Worm (Caenorhabditis elegans) whole organism, L4/young adult: ENCODE results near the gene dab-1.
A peak's percentile ranks its signal among the peaks of the same experiment; 100 is the strongest.

Source experiments
- W03F9.2 ChIP-seq: fragments of 150-350 bp; optimal IDR thresholded peaks from 2 replicates; lab custom pipeline; 2014; ENCODE audit warnings: missing biosample characterization, missing genetic modification characterization
- dao-5 ChIP-seq: sonication (generic microtip); optimal IDR thresholded peaks from 2 replicates; lab custom pipeline; 2016; ENCODE audit warnings: missing genotype, missing genetic modification characterization, moderate library complexity, missing compliant biosample characterization
- him-1 ChIP-seq: sonication (generic microtip); optimal IDR thresholded peaks from 2 replicates; lab custom pipeline; 2016; ENCODE audit warnings: missing genotype, missing genetic modification reagents, missing genetic modification characterization, missing compliant biosample characterization

The dab-1 gene

DNA sequence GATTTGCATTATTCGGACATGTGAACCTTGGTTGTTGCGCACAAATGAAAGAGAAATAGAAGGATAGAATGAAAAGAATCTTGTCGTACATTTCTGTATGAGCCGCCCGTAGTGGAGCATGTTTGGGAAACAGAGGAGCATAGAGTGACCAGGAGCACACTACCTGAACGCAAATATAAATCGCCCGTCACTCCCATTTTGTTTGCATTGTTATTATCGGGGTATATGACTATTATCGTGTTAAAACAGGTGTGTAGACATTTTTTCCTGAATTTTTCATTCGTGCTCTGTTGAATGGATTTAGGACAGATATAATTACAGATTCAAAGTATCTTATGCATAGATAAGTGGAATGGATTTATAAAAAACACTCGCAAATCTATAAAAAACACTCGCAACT is 47.2 kb downstream of the dab-1 start, which contains the start of gene K01C8.2:
TSS of gene K01C8.2 (minus strand) at position 101 of the 400 bp plus-strand sequence.
- no peak for TF ChIP-seq dao-5 (tag; lab: Kevin White, UChicago)
- no peak for TF ChIP-seq him-1 (tag; lab: Kevin White, UChicago)
- no peak for TF ChIP-seq W03F9.2 (tag; lab: Kevin White, UChicago)

DNA sequence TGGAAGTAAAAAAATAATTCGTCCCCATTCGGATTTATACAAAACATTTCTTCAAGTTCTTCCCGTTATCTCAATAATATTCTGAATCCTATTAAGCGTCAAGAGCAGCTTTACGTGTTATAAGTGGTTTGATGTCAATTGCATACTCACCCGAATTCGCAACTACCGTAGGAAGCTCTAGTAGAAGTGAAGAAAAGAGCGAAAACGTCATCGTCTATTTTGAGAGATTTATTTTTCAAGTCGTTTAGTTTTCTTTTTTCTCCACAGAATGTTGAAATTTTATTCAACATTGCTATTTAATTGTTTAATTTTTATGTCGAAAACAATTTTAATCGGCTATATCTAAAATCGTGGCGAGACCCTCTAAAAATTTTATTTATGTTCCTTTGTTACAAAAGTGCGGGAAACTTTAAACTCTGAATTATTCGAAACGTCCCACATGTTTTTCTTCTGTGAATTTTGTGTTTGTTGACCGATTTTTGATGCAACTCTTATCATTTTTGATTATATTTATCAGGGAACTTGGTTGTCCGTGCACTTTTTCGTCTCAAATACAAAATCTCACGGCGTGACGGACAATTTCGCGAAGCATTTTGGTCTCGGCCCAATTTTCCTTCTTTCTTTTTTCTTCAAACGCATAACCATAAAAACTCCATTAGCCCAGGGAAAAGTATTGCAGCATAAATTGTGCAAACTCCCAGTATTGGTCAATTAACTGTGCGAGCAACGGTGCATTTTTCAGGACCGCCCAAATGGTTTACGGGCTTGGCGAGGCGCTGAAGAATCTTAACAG is 47.9 kb downstream of the dab-1 start, which contains the start of gene tdc-1:
TSS of gene tdc-1 (plus strand) at position 743 of the 793 bp plus-strand sequence.
- no peak for TF ChIP-seq him-1 (tag; lab: Kevin White, UChicago)
- no peak for TF ChIP-seq W03F9.2 (tag; lab: Kevin White, UChicago)
- no peak for TF ChIP-seq dao-5 (tag; lab: Kevin White, UChicago)

DNA sequence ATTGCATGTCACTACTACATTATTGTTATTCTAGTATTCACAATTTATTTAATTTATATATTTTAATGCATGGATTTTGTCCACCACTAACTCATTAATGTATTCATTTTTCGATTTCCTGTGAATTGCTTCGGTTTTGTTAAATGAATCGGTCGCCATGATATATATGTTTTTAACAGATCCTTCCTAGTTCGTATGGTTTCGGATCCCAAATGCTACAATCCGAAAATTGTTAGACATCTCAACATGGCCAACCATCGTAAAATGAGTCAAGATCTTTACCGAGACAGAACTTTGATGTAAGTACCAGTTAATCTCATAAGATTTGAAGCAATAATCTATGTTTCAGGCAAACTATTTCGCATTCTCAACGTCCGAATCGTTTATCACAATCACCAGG is 50.9 kb downstream of the dab-1 start:
- TF ChIP-seq dao-5 (tag; lab: Kevin White, UChicago) (no peak), W03F9.2 (tag; lab: Kevin White, UChicago) (no peak), him-1 (tag; lab: Kevin White, UChicago) (no peak)

ce11 chrII:8276057-8276456 is 53.9 kb downstream of the dab-1 start, which contains the start of the genes gei-14 and slc-25A32:
gei-14 (minus strand) TSS chrII:8276231.
slc-25A32 (plus strand) TSS chrII:8276298.
- TF ChIP-seq W03F9.2 (tag; lab: Kevin White, UChicago) (peak; percentile 62), dao-5 (tag; lab: Kevin White, UChicago) (no peak)

DNA sequence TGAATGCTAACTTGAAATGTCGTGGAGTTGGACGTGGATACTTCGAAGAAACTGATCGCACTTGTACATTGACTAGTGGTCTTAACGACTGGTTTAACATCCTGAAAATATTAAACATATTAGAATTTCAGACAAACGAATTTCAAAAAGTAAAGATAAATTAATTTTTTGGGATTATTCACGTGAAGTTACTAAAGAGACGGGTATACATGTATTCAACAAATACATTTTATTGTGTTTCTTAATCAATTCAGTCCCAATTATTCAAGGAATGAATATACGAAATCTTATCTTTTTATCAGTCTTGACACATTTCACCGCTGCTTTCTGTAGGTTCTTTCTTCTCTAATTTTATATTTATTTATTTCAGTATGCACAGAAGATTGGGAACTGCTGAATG is 56.2 kb downstream of the dab-1 start, which contains the start of the genes mrpl-10 and clec-142:
TSS of gene mrpl-10 (minus strand) at position 101 of the 400 bp plus-strand sequence.
TSS of gene clec-142 (plus strand) at position 264 of the 400 bp plus-strand sequence.
- no peak for TF ChIP-seq dao-5 (tag; lab: Kevin White, UChicago)
- TF ChIP-seq him-1 (tag; lab: Kevin White, UChicago), result no peak
- TF ChIP-seq W03F9.2 (tag; lab: Kevin White, UChicago), result no peak
